Fruit fly (Drosophila melanogaster) whole organism, embryonic: ENCODE measurements around the gene Liprin-beta.

Source experiments
- Asciz ChIP-seq: fragments of 200-800 bp; sonication (Bioruptor generic); optimal IDR thresholded peaks from 2 replicates; lab custom pipeline; 2017; ENCODE audit warnings: missing biosample characterization, mild to moderate bottlenecking, missing genetic modification characterization, missing genetic modification reagents
- CG10274 ChIP-seq: fragments of 200-800 bp; sonication (Bioruptor generic); optimal IDR thresholded peaks from 3 replicates; lab custom pipeline; 2017; ENCODE audit warnings: missing biosample characterization, mild to moderate bottlenecking, missing genetic modification characterization
- CG12104 ChIP-seq: fragments of 200-800 bp; sonication (Bioruptor generic); optimal IDR thresholded peaks from 3 replicates; lab custom pipeline; 2016; ENCODE audit warnings: missing biosample characterization, missing genetic modification characterization
- CG12299 ChIP-seq: fragments of 200-800 bp; sonication (Bioruptor generic); optimal IDR thresholded peaks from 2 replicates; lab custom pipeline; 2018; ENCODE audit warnings: missing biosample characterization, mild to moderate bottlenecking, missing genetic modification characterization
- CG1603 ChIP-seq: fragments of 200-800 bp; sonication (Bioruptor generic); optimal IDR thresholded peaks from 2 replicates; lab custom pipeline; 2019; ENCODE audit warnings: missing biosample characterization, mild to moderate bottlenecking, missing genetic modification characterization, moderate library complexity
- CG16815 ChIP-seq: fragments of 200-800 bp; sonication (Bioruptor generic); optimal IDR thresholded peaks from 3 replicates; lab custom pipeline; 2017; ENCODE audit warnings: missing biosample characterization, mild to moderate bottlenecking, missing genetic modification characterization
- CG17612 ChIP-seq: fragments of 200-800 bp; sonication (Bioruptor generic); IDR thresholded peaks from 2 replicates; pipeline ENCODE4 v1.3.6; 2022; ENCODE audit warnings: missing biosample characterization, missing genetic modification characterization
- Hr51 ChIP-seq, 2 experiments: fragments of 200-800 bp; sonication (Bioruptor generic); optimal IDR thresholded peaks; 2 replicates in 1 of 2; 3 replicates in 1 of 2; lab custom pipeline; 2016 to 2018; ENCODE audit warnings: missing biosample characterization in 2 of 2, missing genetic modification characterization in 2 of 2, mild to moderate bottlenecking in 1 of 2, moderate library complexity in 1 of 2
- h ChIP-seq: fragments of >200 bp; optimal IDR thresholded peaks from 2 replicates; lab custom pipeline; 2017
- jing ChIP-seq: fragments of 200-800 bp; sonication (Bioruptor generic); optimal IDR thresholded peaks from 2 replicates; lab custom pipeline; 2018; ENCODE audit warnings: missing biosample characterization, mild to moderate bottlenecking, missing genetic modification characterization
- sug ChIP-seq: fragments of 200-800 bp; optimal IDR thresholded peaks from 2 replicates; lab custom pipeline; 2019; ENCODE audit warnings: missing biosample characterization, mild to moderate bottlenecking, missing genetic modification characterization, moderate library complexity
- yki ChIP-seq: fragments of >200 bp; optimal IDR thresholded peaks from 3 replicates; lab custom pipeline; 2018

- TF ChIP-seq Hr51 (GFP tag; optimal IDR thresholded peaks at IDR 0.05; lab: Kevin White, UChicago): no peak
- no peak for TF ChIP-seq CG12104
- TF ChIP-seq CG16815 (GFP tag; lab: Kevin White, UChicago): no peak
- no peak for TF ChIP-seq CG1603 (tag; lab: Kevin White, UChicago)
- no peak for TF ChIP-seq sug
- no peak for TF ChIP-seq Asciz (GFP tag; lab: Kevin White, UChicago)
- TF ChIP-seq yki (lab: Kevin White, UChicago): no peak
- TF ChIP-seq CG12299 (tag; lab: Kevin White, UChicago): no peak
- TF ChIP-seq jing (GFP tag; lab: Kevin White, UChicago): no peak
- no peak for TF ChIP-seq CG17612
- TF ChIP-seq h (lab: Kevin White, UChicago): no peak
- TF ChIP-seq CG10274 (GFP tag; lab: Kevin White, UChicago): no peak
Observed at dm6 chr3L:13474607-13475006, 38.4 kb upstream of the Liprin-beta start, which contains the start of gene CG10089.
